Worm (Caenorhabditis elegans) whole organism, midembryonic: ENCODE results near the gene fbxa-208.
"Not testable (repeated sequence)": the region's sequence is repeated elsewhere in the genome, so short reads cannot be mapped to it uniquely, and the experiment has no call there.

Experiments
- T22C8.4 ChIP-seq: fragments of 200-800 bp; sonication (Bioruptor generic); IDR thresholded peaks from 2 replicates; pipeline ENCODE4 v1.3.6; 2022; ENCODE audit warnings: missing genetic modification characterization, missing compliant biosample characterization
- cog-1 ChIP-seq: sonication (generic microtip); optimal IDR thresholded peaks from 2 replicates; lab custom pipeline; 2016; ENCODE audit warnings: missing genetic modification characterization, missing compliant biosample characterization
- flt-1 ChIP-seq: fragments of 200-800 bp; sonication (Bioruptor generic); IDR thresholded peaks from 2 replicates; pipeline ENCODE4 v1.3.6; 2022; ENCODE audit warnings: missing genetic modification characterization, missing compliant biosample characterization
- klf-2 ChIP-seq: fragments of 200-800 bp; sonication (Bioruptor generic); conservative IDR thresholded peaks from 2 replicates; pipeline ENCODE4 v1.3.6; 2022; ENCODE audit warnings: missing genetic modification reagents, missing genetic modification characterization, missing compliant biosample characterization
- med-1 ChIP-seq: sonication (generic microtip); optimal IDR thresholded peaks from 2 replicates; lab custom pipeline; 2017; ENCODE audit warnings: missing genetic modification characterization, mild to moderate bottlenecking, missing compliant biosample characterization, antibody characterized with exemption, missing genetic modification reagents; ENCODE audit not compliant: insufficient read depth
- ref-1 ChIP-seq: fragments of 200-800 bp; sonication (Bioruptor generic); conservative IDR thresholded peaks from 2 replicates; pipeline ENCODE4 v1.3.6; 2022; ENCODE audit warnings: missing genetic modification reagents, missing genetic modification characterization, missing compliant biosample characterization
- tab-1 ChIP-seq: fragments of 200-800 bp; sonication (Bioruptor generic); IDR thresholded peaks from 2 replicates; pipeline ENCODE4 v1.3.6; 2022; ENCODE audit warnings: missing genetic modification characterization, missing compliant biosample characterization
- ztf-23 ChIP-seq: fragments of 200-800 bp; sonication (Bioruptor generic); IDR thresholded peaks from 2 replicates; pipeline ENCODE4 v1.3.6; 2022; ENCODE audit warnings: missing genetic modification reagents, missing genetic modification characterization, missing compliant biosample characterization
- ztf-29 ChIP-seq: fragments of 200-800 bp; sonication (Bioruptor generic); IDR thresholded peaks from 2 replicates; pipeline ENCODE4 v1.3.6; 2022; ENCODE audit warnings: missing genetic modification reagents, missing genetic modification characterization, missing compliant biosample characterization

DNA sequence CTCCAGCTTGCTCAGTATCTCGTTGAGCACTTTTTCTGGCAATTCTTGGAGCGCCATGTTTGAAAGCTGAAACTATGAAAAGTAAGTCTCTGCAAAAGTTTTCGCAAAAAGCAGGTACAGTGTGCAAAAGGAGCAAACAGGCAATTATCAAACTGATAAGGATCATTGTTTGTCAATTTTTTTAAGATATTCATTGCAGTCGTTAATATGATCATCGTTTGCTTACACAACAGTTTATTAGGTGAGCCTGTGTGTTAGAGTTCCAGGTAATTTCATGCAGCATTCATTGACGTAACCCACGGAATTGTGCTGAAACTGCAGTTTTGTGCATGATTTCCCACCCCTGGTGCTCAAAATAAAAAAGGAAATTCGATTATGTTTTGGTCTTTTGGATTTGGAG lies 10.2 kb downstream of the fbxa-208 start, which contains the start of gene fbxa-151:
- not testable (repeated sequence) for TF ChIP-seq med-1; ref-1 (GFP tag; lab: Robert Waterston, UW); ztf-23 (GFP tag; lab: Robert Waterston, UW); flt-1; klf-2 (GFP tag; lab: Robert Waterston, UW); tab-1; ztf-29; T22C8.4 (GFP tag; lab: Robert Waterston, UW); cog-1
